Fruit fly (Drosophila melanogaster) whole organism, embryonic: ENCODE results near the gene holn1.
A peak's percentile ranks its signal among the peaks of the same experiment; 100 is the strongest.

Experiments
- B-H2 ChIP-seq: fragments of 200-800 bp; sonication (Bioruptor generic); optimal IDR thresholded peaks from 2 replicates; lab custom pipeline; 2018; ENCODE audit warnings: missing biosample characterization, mild to moderate bottlenecking, missing genetic modification characterization
- Bdp1 ChIP-seq: fragments of 200-800 bp; sonication (Bioruptor generic); optimal IDR thresholded peaks from 3 replicates; lab custom pipeline; 2016; ENCODE audit warnings: missing biosample characterization, missing genetic modification characterization
- Blimp-1 ChIP-seq: fragments of 200-800 bp; sonication (Bioruptor generic); optimal IDR thresholded peaks from 3 replicates; lab custom pipeline; 2018; ENCODE audit warnings: missing biosample characterization, missing genetic modification characterization, mild to moderate bottlenecking, moderate library complexity, missing genetic modification reagents
- CG10209 ChIP-seq: fragments of 200-800 bp; sonication (Bioruptor generic); optimal IDR thresholded peaks from 3 replicates; lab custom pipeline; 2017; ENCODE audit warnings: missing biosample characterization, mild to moderate bottlenecking, missing genetic modification characterization, missing genetic modification reagents
- CG10267 ChIP-seq: fragments of 200-800 bp; sonication (Bioruptor generic); optimal IDR thresholded peaks from 2 replicates; lab custom pipeline; 2018; ENCODE audit warnings: missing biosample characterization, mild to moderate bottlenecking, missing genetic modification characterization, moderate library complexity
- CG11696 ChIP-seq: fragments of 200-800 bp; sonication (Bioruptor generic); IDR thresholded peaks from 2 replicates; pipeline ENCODE4 v1.3.6; 2022; ENCODE audit warnings: missing biosample characterization, missing genetic modification characterization
- CG12104 ChIP-seq: fragments of 200-800 bp; sonication (Bioruptor generic); optimal IDR thresholded peaks from 3 replicates; lab custom pipeline; 2016; ENCODE audit warnings: missing biosample characterization, missing genetic modification characterization
- CG12219 ChIP-seq: fragments of 200-800 bp; sonication (Bioruptor generic); optimal IDR thresholded peaks from 3 replicates; lab custom pipeline; 2018; ENCODE audit warnings: missing biosample characterization, mild to moderate bottlenecking, missing genetic modification characterization
- CG13624 ChIP-seq: fragments of 200-800 bp; sonication (Bioruptor generic); optimal IDR thresholded peaks from 2 replicates; lab custom pipeline; 2016; ENCODE audit warnings: missing biosample characterization, missing genetic modification characterization
- CG14014 ChIP-seq: fragments of 200-800 bp; sonication (Bioruptor generic); IDR thresholded peaks from 2 replicates; pipeline ENCODE4 v1.3.6; 2022; ENCODE audit warnings: missing biosample characterization, missing genetic modification characterization
- CG1529 ChIP-seq: fragments of 200-800 bp; sonication (Bioruptor generic); optimal IDR thresholded peaks from 3 replicates; lab custom pipeline; 2018; ENCODE audit warnings: missing biosample characterization, missing genetic modification characterization
- CG1602 ChIP-seq: fragments of 200-800 bp; sonication (Bioruptor generic); optimal IDR thresholded peaks from 3 replicates; lab custom pipeline; 2016; ENCODE audit warnings: missing biosample characterization, missing genetic modification characterization
- CG18011 ChIP-seq: fragments of 200-800 bp; sonication (Bioruptor generic); optimal IDR thresholded peaks from 2 replicates; lab custom pipeline; 2017; ENCODE audit warnings: missing biosample characterization, missing genetic modification characterization, mild to moderate bottlenecking, moderate library complexity, missing genotype
- CG1832 ChIP-seq: fragments of 200-800 bp; sonication (Bioruptor generic); optimal IDR thresholded peaks from 2 replicates; lab custom pipeline; 2017; ENCODE audit warnings: missing biosample characterization, mild to moderate bottlenecking, missing genetic modification characterization, inconsistent platforms
- CG2678 ChIP-seq: fragments of 200-800 bp; sonication (Bioruptor generic); optimal IDR thresholded peaks from 3 replicates; lab custom pipeline; 2019; ENCODE audit warnings: missing biosample characterization, mild to moderate bottlenecking, missing genetic modification characterization, moderate library complexity
- CG2875 ChIP-seq: fragments of 200-800 bp; sonication (Bioruptor generic); optimal IDR thresholded peaks from 2 replicates; lab custom pipeline; 2017; ENCODE audit warnings: missing biosample characterization, mild to moderate bottlenecking, missing genetic modification characterization, missing genetic modification reagents
- CG34422 ChIP-seq: fragments of 200-800 bp; sonication (Bioruptor generic); IDR thresholded peaks from 3 replicates; pipeline ENCODE4 v1.3.6; 2022; ENCODE audit warnings: missing biosample characterization, missing genetic modification characterization
- CG4360 ChIP-seq: fragments of 200-800 bp; sonication (Bioruptor generic); IDR thresholded peaks from 2 replicates; pipeline ENCODE4 v1.3.6; 2022; ENCODE audit warnings: missing biosample characterization, missing genetic modification characterization
- CG4424 ChIP-seq: fragments of 200-800 bp; sonication (Bioruptor generic); optimal IDR thresholded peaks from 3 replicates; lab custom pipeline; 2016; ENCODE audit warnings: missing biosample characterization, missing genetic modification characterization
- CG8478 ChIP-seq: fragments of >200 bp; optimal IDR thresholded peaks from 2 replicates; lab custom pipeline; 2018
- CG9437 ChIP-seq: fragments of 200-800 bp; sonication (Bioruptor generic); optimal IDR thresholded peaks from 2 replicates; lab custom pipeline; 2018; ENCODE audit warnings: missing biosample characterization, mild to moderate bottlenecking, missing genetic modification characterization
- Fer3 ChIP-seq: fragments of 200-800 bp; sonication (Bioruptor generic); optimal IDR thresholded peaks from 2 replicates; lab custom pipeline; 2018; ENCODE audit warnings: missing biosample characterization, mild to moderate bottlenecking, missing genetic modification characterization, moderate library complexity
- Gug ChIP-seq: fragments of 200-800 bp; sonication (Bioruptor generic); IDR thresholded peaks from 4 replicates; pipeline ENCODE4 v1.3.6; 2022; ENCODE audit warnings: missing biosample characterization, missing genetic modification characterization
- H15 ChIP-seq: fragments of 200-800 bp; sonication (Bioruptor generic); IDR thresholded peaks from 3 replicates; pipeline ENCODE4 v1.3.6; 2022; ENCODE audit warnings: missing biosample characterization, missing genetic modification characterization
- HLH3B ChIP-seq: fragments of 200-800 bp; sonication (Bioruptor generic); IDR thresholded peaks from 2 replicates; pipeline ENCODE4 v1.3.6; 2022; ENCODE audit warnings: missing biosample characterization, missing genetic modification characterization
- Hmr ChIP-seq: fragments of 200-800 bp; sonication (Bioruptor generic); optimal IDR thresholded peaks from 3 replicates; lab custom pipeline; 2017; ENCODE audit warnings: mild to moderate bottlenecking, missing biosample characterization, missing genetic modification reagents, missing genetic modification characterization
- PHDP ChIP-seq: fragments of 200-800 bp; sonication (Bioruptor generic); optimal IDR thresholded peaks from 3 replicates; lab custom pipeline; 2018; ENCODE audit warnings: missing biosample characterization, mild to moderate bottlenecking, missing genetic modification characterization, moderate library complexity
- Ravus ChIP-seq: fragments of 200-800 bp; sonication (Bioruptor generic); IDR thresholded peaks from 2 replicates; pipeline ENCODE4 v1.3.6; 2022; ENCODE audit warnings: missing biosample characterization, missing genetic modification characterization
- Rfx ChIP-seq: fragments of 200-800 bp; sonication (Bioruptor generic); IDR thresholded peaks from 2 replicates; pipeline ENCODE4 v1.3.6; 2022; ENCODE audit warnings: missing biosample characterization, missing genetic modification characterization
- ap ChIP-seq: fragments of 200-800 bp; sonication (Bioruptor generic); IDR thresholded peaks from 2 replicates; pipeline ENCODE4 v1.3.6; 2022; ENCODE audit warnings: missing biosample characterization, missing genetic modification characterization
- bowl ChIP-seq: fragments of 200-800 bp; sonication (Bioruptor generic); IDR thresholded peaks from 2 replicates; pipeline ENCODE4 v1.3.6; 2022; ENCODE audit warnings: missing biosample characterization, missing genetic modification characterization
- cg ChIP-seq: fragments of 200-800 bp; sonication (Bioruptor generic); optimal IDR thresholded peaks from 3 replicates; lab custom pipeline; 2019; ENCODE audit warnings: missing biosample characterization, mild to moderate bottlenecking, missing genetic modification characterization, moderate library complexity
- dan ChIP-seq: fragments of 200-800 bp; sonication (Bioruptor generic); IDR thresholded peaks from 2 replicates; pipeline ENCODE4 v1.3.6; 2022; ENCODE audit warnings: missing biosample characterization, missing genetic modification characterization
- dimm ChIP-seq: fragments of 200-800 bp; sonication (Bioruptor generic); IDR thresholded peaks from 2 replicates; pipeline ENCODE4 v1.3.6; 2022; ENCODE audit warnings: missing biosample characterization, missing genetic modification characterization
- ems ChIP-seq: fragments of 200-800 bp; sonication (Bioruptor generic); optimal IDR thresholded peaks from 3 replicates; lab custom pipeline; 2016; ENCODE audit warnings: missing biosample characterization, missing genetic modification characterization
- eyg ChIP-seq: fragments of 200-800 bp; sonication (Bioruptor generic); optimal IDR thresholded peaks from 3 replicates; lab custom pipeline; 2016; ENCODE audit warnings: missing biosample characterization, missing genetic modification characterization
- insv ChIP-seq, 2 experiments: fragments of 200-800 bp; sonication (Bioruptor generic); optimal IDR thresholded peaks; 3 replicates each; lab custom pipeline; 2016 to 2018; ENCODE audit warnings: missing biosample characterization in 2 of 2, missing genetic modification characterization in 2 of 2
- klu ChIP-seq: fragments of 200-800 bp; sonication (Bioruptor generic); IDR thresholded peaks from 2 replicates; pipeline ENCODE4 v1.3.6; 2022; ENCODE audit warnings: missing biosample characterization, missing genetic modification characterization
- lab ChIP-seq: fragments of 200-800 bp; sonication (Bioruptor generic); optimal IDR thresholded peaks from 3 replicates; lab custom pipeline; 2017; ENCODE audit warnings: missing biosample characterization, missing genetic modification characterization, mild to moderate bottlenecking, moderate library complexity, missing genetic modification reagents
- lmd ChIP-seq: fragments of 200-800 bp; sonication (Bioruptor generic); IDR thresholded peaks from 2 replicates; pipeline ENCODE4 v1.3.6; 2022; ENCODE audit warnings: missing biosample characterization, missing genetic modification characterization
- lov ChIP-seq, 2 experiments: fragments of 200-800 bp in 1 of 2; fragments of >200 bp in 1 of 2; sonication (Bioruptor generic) in 1 of 2; IDR thresholded peaks in 1 of 2; optimal IDR thresholded peaks in 1 of 2; 2 replicates in 1 of 2; 3 replicates in 1 of 2; pipeline versions ENCODE4 v1.3.6 to Lab custom; 2017 to 2022; ENCODE audit warnings: missing biosample characterization in 1 of 2, missing genetic modification characterization in 1 of 2
- maf-S ChIP-seq: fragments of 200-800 bp; sonication (Bioruptor generic); optimal IDR thresholded peaks from 2 replicates; lab custom pipeline; 2016; ENCODE audit warnings: missing biosample characterization, missing genetic modification characterization
- mirr ChIP-seq: fragments of 200-800 bp; sonication (Bioruptor generic); optimal IDR thresholded peaks from 3 replicates; lab custom pipeline; 2018; ENCODE audit warnings: missing biosample characterization, mild to moderate bottlenecking, missing genetic modification characterization
- nau ChIP-seq: fragments of 200-800 bp; sonication (Bioruptor generic); optimal IDR thresholded peaks from 3 replicates; lab custom pipeline; 2017; ENCODE audit warnings: missing biosample characterization, mild to moderate bottlenecking, missing genetic modification characterization, missing genetic modification reagents
- nerfin-2 ChIP-seq: fragments of 200-800 bp; sonication (Bioruptor generic); IDR thresholded peaks from 2 replicates; pipeline ENCODE4 v1.3.6; 2022; ENCODE audit warnings: missing biosample characterization, missing genetic modification characterization; ENCODE audit not compliant: partially characterized antibody
- pita ChIP-seq: fragments of 200-800 bp; sonication (Bioruptor generic); optimal IDR thresholded peaks from 2 replicates; lab custom pipeline; 2017; ENCODE audit warnings: missing biosample characterization, mild to moderate bottlenecking, missing genetic modification characterization
- sc ChIP-seq, 3 experiments: fragments of >200 bp in 2 of 3; fragments of 200-800 bp in 1 of 3; sonication (Bioruptor generic) in 1 of 3; optimal IDR thresholded peaks; 2 replicates in 2 of 3; 3 replicates in 1 of 3; lab custom pipeline; 2017; ENCODE audit warnings: mild to moderate bottlenecking in 1 of 3, missing biosample characterization in 1 of 3, missing genetic modification characterization in 1 of 3, missing genetic modification reagents in 1 of 3
- stc ChIP-seq: fragments of 200-800 bp; sonication (Bioruptor generic); IDR thresholded peaks from 2 replicates; pipeline ENCODE4 v1.3.6; 2022; ENCODE audit warnings: missing biosample characterization, missing genetic modification characterization
- toy ChIP-seq: fragments of 200-800 bp; sonication (Bioruptor generic); IDR thresholded peaks from 2 replicates; pipeline ENCODE4 v1.3.6; 2022; ENCODE audit warnings: missing biosample characterization, missing genetic modification characterization
- zfh1 ChIP-seq: fragments of 200-800 bp; sonication (Bioruptor generic); IDR thresholded peaks from 3 replicates; pipeline ENCODE4 v1.3.6; 2022; ENCODE audit warnings: missing biosample characterization, missing genetic modification characterization

The holn1 gene

DNA sequence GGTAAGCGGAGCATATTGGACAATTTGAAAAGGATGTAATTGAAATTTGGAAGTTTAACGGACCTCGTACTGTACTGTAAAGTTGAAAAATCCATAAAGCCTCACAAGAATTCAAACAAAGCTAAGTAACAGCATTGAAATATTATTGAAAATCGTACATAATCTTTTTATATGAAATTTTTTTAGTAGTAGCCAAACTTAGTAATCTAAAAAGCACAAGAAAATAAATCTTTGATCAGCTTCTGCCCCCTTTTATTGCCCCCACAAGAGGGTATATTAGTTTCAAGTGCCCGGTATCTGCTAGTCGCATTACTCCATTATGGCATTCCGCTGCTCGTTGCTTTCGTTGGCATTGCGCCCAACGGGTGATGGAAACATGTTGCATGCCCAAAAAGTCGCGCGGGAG is 31.1 kb downstream of the holn1 start (continued):
- peak; percentile 16 for TF ChIP-seq eyg (GFP tag; lab: Kevin White, UChicago)
- no peak for TF ChIP-seq Hmr
- TF ChIP-seq lab (GFP tag; lab: Kevin White, UChicago), result peak; percentile 48
- TF ChIP-seq CG1832 (GFP tag; lab: Kevin White, UChicago), result no peak
- TF ChIP-seq Bdp1 (GFP tag; lab: Kevin White, UChicago), result no peak
- TF ChIP-seq ems (GFP tag; lab: Kevin White, UChicago), result peak; percentile 36
- no peak for TF ChIP-seq CG4360 (GFP tag; lab: Robert Waterston, UW)
- peak; percentile 57 for TF ChIP-seq nau (GFP tag; lab: Kevin White, UChicago)
- TF ChIP-seq klu, result no peak
- TF ChIP-seq Ravus (GFP tag; lab: Robert Waterston, UW), result no peak
- TF ChIP-seq CG2678 (tag; lab: Kevin White, UChicago), result no peak
- TF ChIP-seq cg, result no peak
- TF ChIP-seq CG34422 (GFP tag; lab: Robert Waterston, UW), result 0 out of 3 replicates have a peak, but pooled peaks have one; percentile 27
- peak; percentile 74 for TF ChIP-seq Blimp-1 (GFP tag; lab: Kevin White, UChicago)
- no peak for TF ChIP-seq CG8478 (lab: Kevin White, UChicago)
- no peak for TF ChIP-seq nerfin-2
- TF ChIP-seq toy (GFP tag; lab: Robert Waterston, UW), result no peak
- TF ChIP-seq stc (GFP tag; lab: Robert Waterston, UW), result no peak; the same call in none of the 2 replicates
- peak; percentile 56; the same call in 2 of the 3 replicates for TF ChIP-seq H15 (GFP tag; lab: Robert Waterston, UW)
- TF ChIP-seq CG12219 (GFP tag; lab: Kevin White, UChicago), result no peak
- 0 out of 2 replicates have a peak, but pooled peaks have one; percentile 24 for TF ChIP-seq dan (GFP tag; lab: Robert Waterston, UW)
- no peak for TF ChIP-seq CG18011 (GFP tag; lab: Kevin White, UChicago)
- peak; percentile 80 for TF ChIP-seq lmd (GFP tag; lab: Robert Waterston, UW)
- TF ChIP-seq CG4424 (GFP tag; lab: Kevin White, UChicago), result peak; percentile 76
- TF ChIP-seq dimm, result no peak
- no peak for TF ChIP-seq ap (GFP tag; lab: Robert Waterston, UW)
- no peak for TF ChIP-seq CG14014
- no peak for TF ChIP-seq CG11696 (GFP tag; lab: Robert Waterston, UW)
- TF ChIP-seq Gug (GFP tag; lab: Robert Waterston, UW), result peak; percentile 64; the same call in 3 of the 4 replicates
- peak; percentile 40 for TF ChIP-seq Fer3 (tag; lab: Kevin White, UChicago)
- TF ChIP-seq insv (GFP tag; optimal IDR thresholded peaks at IDR 0.05; lab: Kevin White, UChicago), result no peak
- TF ChIP-seq pita (GFP tag; lab: Kevin White, UChicago), result no peak
- no peak for TF ChIP-seq mirr
- peak; percentile 59; the same call in 2 of the 3 replicates for TF ChIP-seq zfh1 (GFP tag; lab: Robert Waterston, UW)
- peak; percentile 61 for TF ChIP-seq CG1602 (GFP tag; lab: Kevin White, UChicago)
- 0 out of 2 replicates have a peak, but pooled peaks have one; percentile 15 for TF ChIP-seq HLH3B
- peak; percentile 17 for TF ChIP-seq CG10209 (GFP tag; lab: Kevin White, UChicago)
- TF ChIP-seq PHDP (tag; lab: Kevin White, UChicago), result peak; percentile 13
- TF ChIP-seq maf-S, result no peak
- TF ChIP-seq CG13624, result peak; percentile 52
- no peak for TF ChIP-seq lov (optimal IDR thresholded peaks at IDR 0.05; lab: Kevin White, UChicago)
- 0 out of 3 replicates have a peak, but pooled peaks have one; percentile 54 for TF ChIP-seq lov (GFP tag; IDR thresholded peaks at IDR 0.05; lab: Robert Waterston, UW)
- TF ChIP-seq CG9437, result peak; percentile 72
- TF ChIP-seq bowl, result no peak
- TF ChIP-seq CG2875, result peak; percentile 60
- TF ChIP-seq CG1529 (GFP tag; lab: Kevin White, UChicago), result peak; percentile 67
- TF ChIP-seq CG10267, result peak; percentile 58
- TF ChIP-seq sc (optimal IDR thresholded peaks at IDR 0.05; lab: Kevin White, UChicago), result no peak
- peak; percentile 56 for TF ChIP-seq sc (GFP tag; optimal IDR thresholded peaks at IDR 0.05; lab: Kevin White, UChicago)
- TF ChIP-seq CG12104 (GFP tag; lab: Kevin White, UChicago), result peak; percentile 57
- TF ChIP-seq Rfx (GFP tag; lab: Robert Waterston, UW), result no peak
- TF ChIP-seq B-H2 (GFP tag; lab: Kevin White, UChicago), result no peak
